Worm (Caenorhabditis elegans) whole organism, L1 larva: ENCODE results near the gene pfkb-1.2.

Experiments
- C16A3.4 ChIP-seq: fragments of 150-350 bp; optimal IDR thresholded peaks from 2 replicates; lab custom pipeline; 2014; ENCODE audit warnings: missing biosample characterization, missing genetic modification characterization
- C34B4.2 ChIP-seq: sonication (generic microtip); optimal IDR thresholded peaks from 2 replicates; lab custom pipeline; 2017; ENCODE audit warnings: mild to moderate bottlenecking, missing genetic modification characterization, missing compliant biosample characterization
- F16B12.6 ChIP-seq: fragments of 150-350 bp; optimal IDR thresholded peaks from 2 replicates; lab custom pipeline; 2014; ENCODE audit warnings: missing biosample characterization, missing genetic modification characterization
- alr-1 ChIP-seq: fragments of 200-800 bp; sonication (Bioruptor generic); optimal IDR thresholded peaks from 2 replicates; lab custom pipeline; 2018; ENCODE audit warnings: borderline replicate concordance, mild to moderate bottlenecking, missing genetic modification characterization, missing compliant biosample characterization
- ama-1 ChIP-seq: fragments of 150-350 bp; optimal IDR thresholded peaks from 2 replicates; lab custom pipeline; 2014
- ceh-8 ChIP-seq: fragments of 200-800 bp; sonication (Bioruptor generic); optimal IDR thresholded peaks from 2 replicates; lab custom pipeline; 2018; ENCODE audit warnings: mild to moderate bottlenecking, missing genetic modification characterization, moderate library complexity, missing compliant biosample characterization
- ceh-82 ChIP-seq, 3 experiments: fragments of 150-350 bp in 1 of 3; sonication (generic microtip) in 2 of 3; optimal IDR thresholded peaks; 2 replicates each; lab custom pipeline; 2014 to 2017; ENCODE audit warnings: missing biosample characterization in 3 of 3, missing genetic modification characterization in 3 of 3
- ceh-90 ChIP-seq: sonication (generic microtip); optimal IDR thresholded peaks from 2 replicates; lab custom pipeline; 2016; ENCODE audit warnings: missing genetic modification characterization, missing compliant biosample characterization
- ces-1 ChIP-seq: fragments of 150-350 bp; optimal IDR thresholded peaks from 2 replicates; lab custom pipeline; 2014; ENCODE audit warnings: missing biosample characterization, missing genetic modification reagents, missing genetic modification characterization
- dpl-1 ChIP-seq, 3 experiments: fragments of 150-350 bp in 2 of 3; sonication (generic microtip) in 1 of 3; optimal IDR thresholded peaks; 2 replicates each; lab custom pipeline; 2014 to 2017; ENCODE audit warnings: missing biosample characterization in 3 of 3, missing genetic modification characterization in 3 of 3, missing genetic modification reagents in 3 of 3
- dsc-1 ChIP-seq: sonication (generic microtip); optimal IDR thresholded peaks from 2 replicates; lab custom pipeline; 2016; ENCODE audit warnings: mild to moderate bottlenecking, missing genetic modification characterization, missing compliant biosample characterization
- elt-2 ChIP-seq: sonication (generic microtip); optimal IDR thresholded peaks from 2 replicates; lab custom pipeline; 2016; ENCODE audit warnings: missing genetic modification characterization, mild to moderate bottlenecking, inconsistent platforms, missing compliant biosample characterization, missing genetic modification reagents
- fkh-8 ChIP-seq: sonication (generic microtip); optimal IDR thresholded peaks from 2 replicates; lab custom pipeline; 2016; ENCODE audit warnings: mild to moderate bottlenecking, missing genetic modification characterization, missing compliant biosample characterization
- irx-1 ChIP-seq: sonication (generic microtip); optimal IDR thresholded peaks from 2 replicates; lab custom pipeline; 2016; ENCODE audit warnings: missing genetic modification characterization, missing compliant biosample characterization
- lin-14 ChIP-seq: fragments of 200-800 bp; sonication (Bioruptor generic); optimal IDR thresholded peaks from 2 replicates; lab custom pipeline; 2018; ENCODE audit warnings: mild to moderate bottlenecking, missing genetic modification characterization, moderate library complexity, missing compliant biosample characterization
- lin-15B ChIP-seq: fragments of 150-350 bp; sonication (generic microtip); optimal IDR thresholded peaks from 3 replicates; lab custom pipeline; 2014; ENCODE audit warnings: missing biosample characterization, missing genetic modification characterization
- lin-39 ChIP-seq: fragments of 150-350 bp; optimal IDR thresholded peaks from 2 replicates; lab custom pipeline; 2014; ENCODE audit warnings: missing biosample characterization, missing genetic modification reagents, missing genetic modification characterization
- mab-9 ChIP-seq: fragments of 200-800 bp; sonication (Bioruptor generic); IDR thresholded peaks from 2 replicates; pipeline ENCODE4 v1.3.6; 2022; ENCODE audit warnings: missing genetic modification reagents, missing genetic modification characterization, missing compliant biosample characterization
- nhr-12 ChIP-seq: sonication (generic microtip); optimal IDR thresholded peaks from 2 replicates; lab custom pipeline; 2017; ENCODE audit warnings: missing biosample characterization, missing genetic modification characterization
- nhr-47 ChIP-seq: sonication (generic microtip); optimal IDR thresholded peaks from 2 replicates; lab custom pipeline; 2016; ENCODE audit warnings: mild to moderate bottlenecking, missing genetic modification characterization, moderate library complexity, missing compliant biosample characterization
- nhr-71 ChIP-seq: sonication (generic microtip); optimal IDR thresholded peaks from 2 replicates; lab custom pipeline; 2016; ENCODE audit warnings: mild to moderate bottlenecking, missing genetic modification characterization, moderate library complexity, missing compliant biosample characterization
- nhr-76 ChIP-seq: sonication (generic microtip); optimal IDR thresholded peaks from 2 replicates; lab custom pipeline; 2017; ENCODE audit warnings: missing biosample characterization, missing genetic modification characterization
- nhr-84 ChIP-seq: sonication (generic microtip); optimal IDR thresholded peaks from 2 replicates; lab custom pipeline; 2017; ENCODE audit warnings: missing biosample characterization, missing genetic modification characterization
- nhr-85 ChIP-seq: sonication (generic microtip); peaks from one replicate; lab custom pipeline; 2016; ENCODE audit warnings: missing genetic modification characterization, inconsistent platforms, missing compliant biosample characterization
- pag-3 ChIP-seq: sonication (generic microtip); optimal IDR thresholded peaks from 2 replicates; lab custom pipeline; 2017; ENCODE audit warnings: missing genetic modification characterization, mild to moderate bottlenecking, missing compliant biosample characterization, antibody characterized with exemption, borderline replicate concordance; ENCODE audit not compliant: insufficient read depth
- pax-3 ChIP-seq: fragments of 200-800 bp; sonication (Bioruptor generic); optimal IDR thresholded peaks from 2 replicates; lab custom pipeline; 2018; ENCODE audit warnings: mild to moderate bottlenecking, missing genetic modification characterization, moderate library complexity, missing compliant biosample characterization
- pqm-1 ChIP-seq: sonication (generic microtip); optimal IDR thresholded peaks from 3 replicates; lab custom pipeline; 2017; ENCODE audit warnings: missing biosample characterization, missing genetic modification characterization
- snpc-4 ChIP-seq: fragments of 150-350 bp; optimal IDR thresholded peaks from 2 replicates; lab custom pipeline; 2014; ENCODE audit warnings: missing biosample characterization, missing genetic modification characterization
- snu-23 ChIP-seq: sonication (generic microtip); optimal IDR thresholded peaks from 2 replicates; lab custom pipeline; 2016; ENCODE audit warnings: missing genetic modification characterization, missing compliant biosample characterization
- sox-4 ChIP-seq: sonication (generic microtip); optimal IDR thresholded peaks from 2 replicates; lab custom pipeline; 2016; ENCODE audit warnings: missing genetic modification characterization, missing compliant biosample characterization
- sptf-1 ChIP-seq: fragments of 150-350 bp; optimal IDR thresholded peaks from 2 replicates; lab custom pipeline; 2014; ENCODE audit warnings: missing biosample characterization, missing genetic modification characterization
- tbx-2 ChIP-seq: sonication (generic microtip); optimal IDR thresholded peaks from 2 replicates; lab custom pipeline; 2016; ENCODE audit warnings: missing genetic modification characterization, missing compliant biosample characterization
- tlp-1 ChIP-seq: fragments of 150-350 bp; optimal IDR thresholded peaks from 2 replicates; lab custom pipeline; 2014; ENCODE audit warnings: missing biosample characterization, missing genetic modification characterization
- unc-62 ChIP-seq: fragments of 150-350 bp; optimal IDR thresholded peaks from 2 replicates; lab custom pipeline; 2014; ENCODE audit warnings: missing biosample characterization, missing genetic modification reagents, missing genetic modification characterization
- unc-98 ChIP-seq: fragments of 200-800 bp; sonication (Bioruptor generic); IDR thresholded peaks from 2 replicates; pipeline ENCODE4 v1.3.6; 2022; ENCODE audit warnings: missing genetic modification characterization, missing compliant biosample characterization
- vab-15 ChIP-seq: sonication (generic microtip); optimal IDR thresholded peaks from 2 replicates; lab custom pipeline; 2017; ENCODE audit warnings: missing genotype, mild to moderate bottlenecking, missing genetic modification characterization, missing compliant biosample characterization

pfkb-1.2 gene

DNA sequence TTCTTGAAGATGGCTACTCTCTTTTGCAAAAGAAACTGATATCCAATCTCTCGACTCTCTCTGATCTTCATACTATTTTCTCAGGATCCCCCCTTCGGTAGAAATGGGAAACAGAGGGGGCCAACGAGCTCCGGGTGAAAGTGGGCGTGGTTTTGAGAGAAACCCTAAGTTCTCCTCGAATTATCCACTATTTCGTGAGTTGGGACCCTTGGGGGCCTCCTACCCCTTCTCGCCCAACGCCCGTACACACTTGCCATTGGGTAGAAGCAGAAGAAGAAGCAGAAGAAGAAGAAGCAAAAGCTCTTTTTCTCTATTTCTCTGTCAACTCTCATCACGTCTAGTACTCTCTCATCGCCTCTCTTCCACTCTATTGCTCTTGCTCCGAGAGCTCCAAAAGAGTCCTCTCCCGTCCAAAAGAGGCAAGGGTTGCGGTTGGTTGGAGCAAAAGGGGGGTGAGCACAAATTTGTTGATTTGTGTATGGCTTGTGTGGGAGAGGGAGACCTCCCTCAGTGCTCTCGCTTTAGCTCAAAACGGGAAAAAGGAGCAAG lies 32.3 kb downstream of the pfkb-1.2 start (continued):
- TF ChIP-seq nhr-85 (tag; lab: Kevin White, UChicago) (no peak), pax-3 (tag; lab: Kevin White, UChicago) (no peak), nhr-76 (tag; lab: Kevin White, UChicago) (no peak), dpl-1 (GFP tag; optimal IDR thresholded peaks at IDR 0.05; lab: Kevin White, UChicago) (peak in 1 of 3 experiments; percentile 25), snu-23 (GFP tag; lab: Kevin White, UChicago) (peak; percentile 60), C16A3.4 (no peak), nhr-84 (tag; lab: Kevin White, UChicago) (no peak), elt-2 (tag; lab: Kevin White, UChicago) (no peak), ceh-8 (GFP tag; lab: Kevin White, UChicago) (peak; percentile 42), vab-15 (tag; lab: Kevin White, UChicago) (no peak), F16B12.6 (tag; lab: Kevin White, UChicago) (no peak), lin-14 (peak; percentile 89), snpc-4 (tag; lab: Kevin White, UChicago) (no peak)

- TF ChIP-seq ama-1 (lab: Kevin White, UChicago) (no peak), pag-3 (tag; lab: Kevin White, UChicago) (no peak), unc-98 (GFP tag; lab: Robert Waterston, UW) (no peak), lin-14 (peak; percentile 59), pqm-1 (tag; lab: Kevin White, UChicago) (no peak), lin-39 (no peak), ceh-90 (tag; lab: Kevin White, UChicago) (no peak), C34B4.2 (tag; lab: Kevin White, UChicago) (no peak)
Measured at ce11 chrIV:5975202-5975601, 33.5 kb downstream of the pfkb-1.2 start, which contains the start of gene unc-44. Gene unc-44 (plus strand): TSS chrIV:5975557.

DNA sequence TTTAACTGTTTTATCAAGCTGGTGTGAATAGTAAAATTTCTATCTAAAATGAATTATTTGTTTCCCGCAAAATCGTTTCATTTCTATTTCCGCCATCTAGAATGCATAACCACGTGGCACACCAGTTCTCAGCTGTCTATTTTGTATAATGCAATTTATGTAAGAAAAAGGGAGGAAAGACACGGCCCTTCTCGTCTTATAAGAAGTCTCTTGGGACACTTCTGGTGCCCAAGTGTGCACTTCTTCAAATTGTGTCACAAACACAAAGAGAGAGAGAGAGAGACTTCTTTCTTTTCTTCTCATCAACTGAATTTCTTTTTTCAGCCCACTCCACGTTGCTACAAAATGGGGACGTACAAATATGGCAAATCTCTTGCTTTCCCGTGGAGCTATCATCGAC lies 35.5 kb downstream of the pfkb-1.2 start:
- TF ChIP-seq nhr-71 (tag; lab: Kevin White, UChicago) (peak; percentile 6), tlp-1 (tag; lab: Kevin White, UChicago) (no peak), fkh-8 (tag; lab: Kevin White, UChicago) (no peak), C16A3.4 (no peak), mab-9 (no peak), lin-15B (tag; lab: Kevin White, UChicago) (no peak), irx-1 (tag; lab: Kevin White, UChicago) (no peak), ceh-82 (tag; optimal IDR thresholded peaks at IDR 0.05; lab: Kevin White, UChicago) (peak in 1 of 3 experiments; percentile 10), dsc-1 (tag; lab: Kevin White, UChicago) (no peak), unc-98 (GFP tag; lab: Robert Waterston, UW) (no peak), ces-1 (GFP tag; lab: Kevin White, UChicago) (no peak), unc-62 (GFP tag; lab: Kevin White, UChicago) (no peak), sox-4 (no peak), pax-3 (tag; lab: Kevin White, UChicago) (no peak), ceh-8 (GFP tag; lab: Kevin White, UChicago) (no peak), nhr-47 (tag; lab: Kevin White, UChicago) (no peak), nhr-12 (tag; lab: Kevin White, UChicago) (no peak), snu-23 (GFP tag; lab: Kevin White, UChicago) (no peak), tbx-2 (tag; lab: Kevin White, UChicago) (peak; percentile 26), sptf-1 (no peak), lin-14 (peak; percentile 81)
- TF ChIP-seq, all 84 proteins: peak for 4

DNA sequence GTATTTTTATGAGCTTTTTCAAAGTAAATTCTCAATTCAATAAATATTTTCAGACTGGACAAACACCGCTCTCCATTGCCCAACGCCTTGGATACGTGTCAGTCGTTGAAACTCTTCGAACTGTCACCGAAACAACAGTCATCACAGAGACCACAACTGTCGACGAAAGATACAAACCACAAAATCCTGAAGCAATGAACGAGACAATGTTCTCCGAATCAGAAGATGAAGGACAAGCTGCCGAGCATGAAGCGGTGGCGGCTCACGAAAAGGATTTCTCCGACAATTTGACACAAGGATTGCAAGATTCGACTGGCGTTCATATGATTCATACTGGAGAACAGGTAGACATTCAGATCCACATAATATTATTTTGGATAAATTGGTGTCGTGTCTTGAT lies 38.1 kb downstream of the pfkb-1.2 start:
- TF ChIP-seq alr-1 (tag; lab: Kevin White, UChicago) (peak; percentile 92), nhr-85 (tag; lab: Kevin White, UChicago) (no peak)
